Worm (Caenorhabditis elegans): ENCODE measurements around the gene C43F9.4.

C43F9.4 gene

DNA sequence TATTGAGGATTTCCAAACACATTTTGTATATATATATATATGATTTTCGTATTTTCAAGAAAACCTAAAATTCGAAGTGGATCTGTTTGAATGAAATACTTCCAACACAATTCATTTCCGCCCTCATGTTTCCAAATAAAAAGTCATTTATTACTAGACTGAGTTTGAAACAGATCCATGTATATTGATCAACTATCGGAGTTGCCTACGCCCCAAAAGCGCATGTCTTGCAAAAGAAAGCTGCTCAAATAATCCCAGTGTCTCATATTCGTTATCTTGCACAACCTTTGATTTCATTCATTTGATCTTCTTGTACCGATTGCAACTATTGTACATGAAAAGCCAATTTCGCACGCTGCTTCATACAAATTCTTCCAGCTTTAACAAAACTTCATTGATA, 13.7 kb upstream of the C43F9.4 start, which contains the start of gene R09H10.2:
Gene R09H10.2 (plus strand): TSS at position 301 of the 400 bp plus-strand sequence.
- no peak for TF ChIP-seq hmg-1.1 (GFP tag; IDR thresholded peaks at IDR 0.05)
- TF ChIP-seq madf-9 (GFP tag; conservative IDR thresholded peaks at IDR 0.05): no peak

- TF ChIP-seq F10B5.3 (tag; optimal IDR thresholded peaks at IDR 0.05) (no peak), nhr-25 (tag; optimal IDR thresholded peaks at IDR 0.05; ENCODE audit: borderline replicate concordance, insufficient read depth) (no peak), lir-3 (tag; optimal IDR thresholded peaks at IDR 0.05) (no peak), Y105C5A.15 (GFP tag; IDR thresholded peaks at IDR 0.05) (no peak), aly-2 (tag; optimal IDR thresholded peaks at IDR 0.05) (no peak), lin-38 (GFP tag; IDR thresholded peaks at IDR 0.05) (no peak), egl-27 (tag; optimal IDR thresholded peaks at IDR 0.05) (no peak), dmd-8 (GFP tag; IDR thresholded peaks at IDR 0.05) (no peak)
Measured at ce11 chrIV:10599983-10600382, 11.0 kb upstream of the C43F9.4 start, which contains the start of gene R09H10.1. R09H10.1 (plus strand) TSS chrIV:10600283.

ce11 chrIV:10596505-10596904, 7.5 kb upstream of the C43F9.4 start, which contains the start of gene C43F9.11:
C43F9.11 (plus strand) TSS chrIV:10596805.
- TF ChIP-seq ces-1 (GFP tag; optimal IDR thresholded peaks at IDR 0.05) (no peak), ZK337.2 (GFP tag; IDR thresholded peaks at IDR 0.05) (no peak), nhr-42 (GFP tag; IDR thresholded peaks at IDR 0.05) (no peak), unc-39 (tag; optimal IDR thresholded peaks at IDR 0.05) (no peak), nhr-25 (tag; optimal IDR thresholded peaks at IDR 0.05; ENCODE audit: borderline replicate concordance, insufficient read depth) (no peak), mxl-2 (GFP tag; conservative IDR thresholded peaks at IDR 0.05) (no peak), cey-2 (tag; optimal IDR thresholded peaks at IDR 0.05; ENCODE audit: borderline replicate concordance, insufficient read depth) (no peak), nhr-11 (tag; optimal IDR thresholded peaks at IDR 0.05) (no peak), unc-130 (GFP tag; optimal IDR thresholded peaks at IDR 0.05) (no peak)

DNA sequence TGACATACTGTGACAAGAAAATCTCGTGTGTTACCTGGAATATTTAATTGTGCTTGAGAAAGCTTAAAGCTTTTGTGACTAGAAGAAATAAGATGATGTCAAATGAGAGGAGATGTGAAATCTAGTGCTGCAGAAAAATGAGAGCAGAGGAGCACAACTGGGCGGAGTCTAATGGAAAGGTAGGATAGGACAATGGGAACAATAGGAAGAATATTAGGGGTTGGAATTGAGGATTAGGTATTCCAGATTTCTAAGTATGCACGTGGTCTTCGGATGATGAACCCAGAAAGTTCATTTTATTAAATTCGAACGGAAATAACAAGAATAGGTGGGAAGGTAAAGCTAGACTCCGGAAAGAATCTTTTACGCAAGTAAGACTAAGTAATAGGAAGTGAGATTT, 4.6 kb upstream of the C43F9.4 start, which contains the start of gene C43F9.7:
Gene C43F9.7 (minus strand): TSS at position 101 of the 400 bp plus-strand sequence.
- TF ChIP-seq mxl-3 (GFP tag; optimal IDR thresholded peaks at IDR 0.05) (no peak), F49E8.2 (tag; optimal IDR thresholded peaks at IDR 0.05; ENCODE audit: borderline replicate concordance) (no peak), lin-39 (tag; optimal IDR thresholded peaks at IDR 0.05) (no peak), vab-7 (GFP tag; IDR thresholded peaks at IDR 0.05) (no peak), attf-4 (tag; optimal IDR thresholded peaks at IDR 0.05) (no peak), daf-19 (GFP tag; conservative IDR thresholded peaks at IDR 0.05) (no peak), egl-43 (GFP tag; IDR thresholded peaks at IDR 0.05) (no peak)

DNA sequence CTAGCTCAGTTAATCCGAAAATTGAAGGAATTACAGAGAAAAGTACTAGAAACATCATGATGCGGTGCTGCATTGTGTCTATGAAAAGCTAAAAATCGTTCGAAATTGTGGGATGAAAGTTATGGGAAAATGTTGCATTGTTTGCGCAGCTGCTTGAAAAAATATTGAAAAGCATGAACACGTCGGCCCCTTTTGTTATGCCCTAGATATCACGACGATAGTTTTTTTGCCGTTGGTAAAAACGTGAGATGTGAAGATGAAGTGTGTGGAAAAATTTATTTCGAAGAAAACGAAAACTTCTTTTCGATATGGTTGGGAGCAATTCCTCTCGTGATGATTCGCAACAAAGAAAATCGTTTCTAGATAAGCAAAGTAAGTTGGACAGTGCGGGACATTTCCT, 1.7 kb upstream of the C43F9.4 start, which contains the start of the genes C43F9.5 and nkb-2:
Gene C43F9.5 (minus strand): TSS at position 101 of the 400 bp plus-strand sequence.
Gene nkb-2 (plus strand): TSS at position 277 of the 400 bp plus-strand sequence.
- no peak for TF ChIP-seq dmd-6 (GFP tag; IDR thresholded peaks at IDR 0.05)
- no peak for TF ChIP-seq duxl-1 (tag; optimal IDR thresholded peaks at IDR 0.05; ENCODE audit: poor library complexity)
- no peak for TF ChIP-seq aha-1 (tag)
- no peak for TF ChIP-seq nhr-11 (tag; optimal IDR thresholded peaks at IDR 0.05)
- no peak for TF ChIP-seq D1046.2 (GFP tag; IDR thresholded peaks at IDR 0.05)
- no peak for TF ChIP-seq madf-9 (GFP tag; conservative IDR thresholded peaks at IDR 0.05)
- no peak for TF ChIP-seq Y48G9A.11 (GFP tag; IDR thresholded peaks at IDR 0.05)
- TF ChIP-seq php-3 (GFP tag; IDR thresholded peaks at IDR 0.05): no peak
- no peak for TF ChIP-seq lin-38 (GFP tag; IDR thresholded peaks at IDR 0.05)
- TF ChIP-seq arid-1 (GFP tag; conservative IDR thresholded peaks at IDR 0.05): no peak
- TF ChIP-seq spr-3 (GFP tag; optimal IDR thresholded peaks at IDR 0.05): no peak
- TF ChIP-seq pha-4 (GFP tag; IDR thresholded peaks at IDR 0.05): no peak
- no peak for TF ChIP-seq pha-4 (tag; optimal IDR thresholded peaks at IDR 0.05)
- no peak for TF ChIP-seq mes-2 (tag; optimal IDR thresholded peaks at IDR 0.05; ENCODE audit: poor library complexity, severe bottlenecking)
- TF ChIP-seq ceh-28 (tag; optimal IDR thresholded peaks at IDR 0.05): no peak

Data from whole organism, L4 larva.